Worm (Caenorhabditis elegans) whole organism, young adult: ENCODE data around the gene C16C8.22.
"Not testable (repeated sequence)": the region's sequence is repeated elsewhere in the genome, so short reads cannot be mapped to it uniquely, and the experiment has no call there.

Source experiments
- F33H1.4 ChIP-seq: fragments of 200-800 bp; sonication (Bioruptor generic); IDR thresholded peaks from 2 replicates; pipeline ENCODE4 v1.3.6; 2022; ENCODE audit warnings: missing genetic modification reagents, missing genetic modification characterization, missing compliant biosample characterization
- F57A8.1 ChIP-seq: fragments of 200-800 bp; sonication (Bioruptor generic); optimal IDR thresholded peaks from 2 replicates; lab custom pipeline; 2018; ENCODE audit warnings: mild to moderate bottlenecking, missing genetic modification characterization, moderate library complexity, missing compliant biosample characterization
- Y53F4B.3 ChIP-seq: fragments of 200-800 bp; sonication (Bioruptor generic); IDR thresholded peaks from 2 replicates; pipeline ENCODE4 v1.3.6; 2022; ENCODE audit warnings: missing genetic modification reagents, missing genetic modification characterization, missing compliant biosample characterization
- Y79H2A.3 ChIP-seq: fragments of 200-800 bp; sonication (Bioruptor generic); conservative IDR thresholded peaks from 2 replicates; pipeline ENCODE4 v1.3.6; 2022; ENCODE audit warnings: missing genetic modification reagents, missing genetic modification characterization, missing compliant biosample characterization
- aptf-2 ChIP-seq: fragments of 200-800 bp; sonication (Bioruptor generic); conservative IDR thresholded peaks from 2 replicates; pipeline ENCODE4 v1.3.6; 2022; ENCODE audit warnings: missing genetic modification reagents, missing genetic modification characterization, missing compliant biosample characterization
- bed-2 ChIP-seq: fragments of 200-800 bp; sonication (Bioruptor generic); IDR thresholded peaks from 2 replicates; pipeline ENCODE4 v1.3.6; 2022; ENCODE audit warnings: missing genetic modification reagents, missing genetic modification characterization, missing compliant biosample characterization
- efl-1 ChIP-seq: fragments of 150-350 bp; optimal IDR thresholded peaks from 2 replicates; lab custom pipeline; 2014; ENCODE audit warnings: missing biosample characterization, missing genetic modification reagents, missing genetic modification characterization
- hmg-1.2 ChIP-seq: fragments of 200-800 bp; sonication (Bioruptor generic); IDR thresholded peaks from 2 replicates; pipeline ENCODE4 v1.3.6; 2022; ENCODE audit warnings: missing genetic modification reagents, missing genetic modification characterization, missing compliant biosample characterization
- lin-35 ChIP-seq, 3 experiments: fragments of 150-350 bp in 2 of 3; sonication (generic microtip) in 1 of 3; optimal IDR thresholded peaks; 2 replicates each; lab custom pipeline; 2014 to 2018; ENCODE audit warnings: missing biosample characterization in 3 of 3, missing genetic modification characterization in 3 of 3, missing genetic modification reagents in 3 of 3
- mes-4 ChIP-seq: sonication (generic microtip); optimal IDR thresholded peaks from 2 replicates; lab custom pipeline; 2016; ENCODE audit warnings: missing genotype, missing genetic modification characterization, missing compliant biosample characterization
- nhr-179 ChIP-seq: sonication (generic microtip); optimal IDR thresholded peaks from 2 replicates; lab custom pipeline; 2016; ENCODE audit warnings: mild to moderate bottlenecking, missing genetic modification characterization, missing compliant biosample characterization
- nhr-90 ChIP-seq: sonication (generic microtip); optimal IDR thresholded peaks from 2 replicates; lab custom pipeline; 2016; ENCODE audit warnings: missing genotype, mild to moderate bottlenecking, missing genetic modification characterization, missing compliant biosample characterization
- snpc-4 ChIP-seq, 5 experiments: fragments of 150-350 bp in 1 of 5; sonication (generic microtip) in 4 of 5; optimal IDR thresholded peaks; 2 replicates each; lab custom pipeline; 2014 to 2018; ENCODE audit warnings: missing genetic modification characterization in 5 of 5, missing biosample characterization in 3 of 5, antibody characterized with exemption in 2 of 5, mild to moderate bottlenecking in 2 of 5, missing compliant biosample characterization in 2 of 5, missing genotype in 2 of 5, moderate library complexity in 2 of 5, missing genetic modification reagents in 1 of 5

- not testable (repeated sequence) for TF ChIP-seq hmg-1.2 (GFP tag; lab: Robert Waterston, UW); nhr-179 (tag; lab: Kevin White, UChicago); F33H1.4 (GFP tag; lab: Robert Waterston, UW); bed-2 (GFP tag; lab: Robert Waterston, UW); F57A8.1 (GFP tag; lab: Kevin White, UChicago); snpc-4 (GFP tag; optimal IDR thresholded peaks at IDR 0.05; lab: Kevin White, UChicago); snpc-4 (tag; optimal IDR thresholded peaks at IDR 0.05; lab: Kevin White, UChicago); mes-4 (tag; lab: Kevin White, UChicago); aptf-2 (GFP tag; lab: Robert Waterston, UW); Y53F4B.3 (GFP tag; lab: Robert Waterston, UW); nhr-90 (tag; lab: Kevin White, UChicago); Y79H2A.3; efl-1 (GFP tag; lab: Kevin White, UChicago); lin-35 (GFP tag; optimal IDR thresholded peaks at IDR 0.05; lab: Kevin White, UChicago)
Measured at ce11 chrII:3464580-3464979, 21.5 kb upstream of the C16C8.22 start, which contains the start of gene C16C8.10.
